Fruit fly (Drosophila melanogaster) whole organism, embryonic: ENCODE measurements around the gene SMC5.

ENCODE experiments used
- CG10366 ChIP-seq: fragments of 200-800 bp; sonication (Bioruptor generic); IDR thresholded peaks from 2 replicates; pipeline ENCODE4 v1.3.6; 2022; ENCODE audit warnings: missing biosample characterization, missing genetic modification characterization
- CG10543 ChIP-seq: fragments of 200-800 bp; sonication (Bioruptor generic); optimal IDR thresholded peaks from 3 replicates; lab custom pipeline; 2017; ENCODE audit warnings: missing biosample characterization, mild to moderate bottlenecking, missing genetic modification characterization, moderate library complexity
- CG10979 ChIP-seq: fragments of 200-800 bp; sonication (Bioruptor generic); optimal IDR thresholded peaks from 2 replicates; lab custom pipeline; 2018; ENCODE audit warnings: missing biosample characterization, mild to moderate bottlenecking, missing genetic modification characterization, moderate library complexity
- CG12769 ChIP-seq: fragments of 200-800 bp; sonication (Bioruptor generic); optimal IDR thresholded peaks from 2 replicates; lab custom pipeline; 2019; ENCODE audit warnings: missing biosample characterization, mild to moderate bottlenecking, missing genetic modification characterization, moderate library complexity
- CG13287 ChIP-seq: fragments of 200-800 bp; sonication (Bioruptor generic); IDR thresholded peaks from 2 replicates; pipeline ENCODE4 v1.3.6; 2022; ENCODE audit warnings: missing biosample characterization, missing genetic modification characterization; ENCODE audit not compliant: partially characterized antibody
- CG14710 ChIP-seq: fragments of 200-800 bp; sonication (Bioruptor generic); optimal IDR thresholded peaks from 3 replicates; lab custom pipeline; 2019; ENCODE audit warnings: missing biosample characterization, mild to moderate bottlenecking, missing genetic modification characterization, moderate library complexity
- CG15269 ChIP-seq: fragments of 200-800 bp; sonication (Bioruptor generic); optimal IDR thresholded peaks from 2 replicates; lab custom pipeline; 2018; ENCODE audit warnings: missing biosample characterization, mild to moderate bottlenecking, missing genetic modification characterization, moderate library complexity
- CG17802 ChIP-seq: fragments of 200-800 bp; sonication (Bioruptor generic); optimal IDR thresholded peaks from 2 replicates; lab custom pipeline; 2018; ENCODE audit warnings: missing biosample characterization, mild to moderate bottlenecking, missing genetic modification characterization, moderate library complexity
- CG17829 ChIP-seq: fragments of 200-800 bp; optimal IDR thresholded peaks from 2 replicates; lab custom pipeline; 2019; ENCODE audit warnings: missing biosample characterization, mild to moderate bottlenecking, missing genetic modification characterization, moderate library complexity
- CG2129 ChIP-seq: fragments of 200-800 bp; sonication (Bioruptor generic); IDR thresholded peaks from 2 replicates; pipeline ENCODE4 v1.3.6; 2022; ENCODE audit warnings: missing biosample characterization, missing genetic modification characterization; ENCODE audit not compliant: partially characterized antibody
- CG32767 ChIP-seq: fragments of 200-800 bp; sonication (Bioruptor generic); IDR thresholded peaks from 2 replicates; pipeline ENCODE4 v1.3.6; 2022; ENCODE audit warnings: missing biosample characterization, missing genetic modification characterization
- CG3281 ChIP-seq: fragments of 200-800 bp; sonication (Bioruptor generic); optimal IDR thresholded peaks from 3 replicates; lab custom pipeline; 2017; ENCODE audit warnings: missing biosample characterization, mild to moderate bottlenecking, missing genetic modification characterization
- CG4854 ChIP-seq: fragments of 200-800 bp; sonication (Bioruptor generic); optimal IDR thresholded peaks from 2 replicates; lab custom pipeline; 2016; ENCODE audit warnings: missing biosample characterization, missing genetic modification characterization, inconsistent platforms
- CG6175 ChIP-seq: fragments of 200-800 bp; sonication (Bioruptor generic); IDR thresholded peaks from 3 replicates; pipeline ENCODE4 v1.3.6; 2022; ENCODE audit warnings: missing biosample characterization, missing genetic modification characterization
- CG8281 ChIP-seq: fragments of 200-800 bp; sonication (Bioruptor generic); optimal IDR thresholded peaks from 2 replicates; lab custom pipeline; 2018; ENCODE audit warnings: missing biosample characterization, mild to moderate bottlenecking, missing genetic modification characterization, moderate library complexity
- Dbx ChIP-seq: fragments of 200-800 bp; sonication (Bioruptor generic); IDR thresholded peaks from 3 replicates; pipeline ENCODE4 v1.3.6; 2022; ENCODE audit warnings: missing biosample characterization, missing genetic modification characterization
- Deaf1 ChIP-seq: fragments of 200-800 bp; optimal IDR thresholded peaks from 3 replicates; lab custom pipeline; 2019; ENCODE audit warnings: missing biosample characterization, mild to moderate bottlenecking, missing genetic modification characterization, moderate library complexity
- Doc3 ChIP-seq: fragments of 200-800 bp; sonication (Bioruptor generic); IDR thresholded peaks from 3 replicates; pipeline ENCODE4 v1.3.6; 2022; ENCODE audit warnings: missing biosample characterization, missing genetic modification characterization; ENCODE audit not compliant: partially characterized antibody
- Ets97D ChIP-seq: fragments of 200-800 bp; sonication (Bioruptor generic); optimal IDR thresholded peaks from 3 replicates; lab custom pipeline; 2016; ENCODE audit warnings: missing biosample characterization, missing genetic modification characterization
- Fer3 ChIP-seq: fragments of 200-800 bp; sonication (Bioruptor generic); optimal IDR thresholded peaks from 2 replicates; lab custom pipeline; 2018; ENCODE audit warnings: missing biosample characterization, mild to moderate bottlenecking, missing genetic modification characterization, moderate library complexity
- Hr51 ChIP-seq, 2 experiments: fragments of 200-800 bp; sonication (Bioruptor generic); optimal IDR thresholded peaks; 2 replicates in 1 of 2; 3 replicates in 1 of 2; lab custom pipeline; 2016 to 2018; ENCODE audit warnings: missing biosample characterization in 2 of 2, missing genetic modification characterization in 2 of 2, mild to moderate bottlenecking in 1 of 2, moderate library complexity in 1 of 2
- Mes4 ChIP-seq: fragments of 200-800 bp; sonication (Bioruptor generic); optimal IDR thresholded peaks from 2 replicates; lab custom pipeline; 2016; ENCODE audit warnings: missing biosample characterization, missing genetic modification characterization
- Nf-YC ChIP-seq: fragments of 200-800 bp; optimal IDR thresholded peaks from 3 replicates; lab custom pipeline; 2019; ENCODE audit warnings: missing biosample characterization, mild to moderate bottlenecking, missing genetic modification characterization, moderate library complexity
- Poxn ChIP-seq: fragments of 200-800 bp; sonication (Bioruptor generic); IDR thresholded peaks from 2 replicates; pipeline ENCODE4 v1.3.6; 2022; ENCODE audit warnings: missing biosample characterization, missing genetic modification characterization
- Side ChIP-seq: fragments of 200-800 bp; sonication (Bioruptor generic); optimal IDR thresholded peaks from 2 replicates; lab custom pipeline; 2016; ENCODE audit warnings: missing biosample characterization, missing genetic modification characterization
- Taf1 ChIP-seq: fragments of 200-800 bp; sonication (Bioruptor generic); IDR thresholded peaks from 2 replicates; pipeline ENCODE4 v1.3.6; 2022; ENCODE audit warnings: missing biosample characterization, missing genetic modification characterization
- Trl ChIP-seq, 3 experiments: fragments of >200 bp in 2 of 3; fragments of 200-800 bp in 1 of 3; sonication (Bioruptor generic) in 1 of 3; optimal IDR thresholded peaks; 2 replicates in 1 of 3; 3 replicates in 2 of 3; lab custom pipeline; 2016 to 2017; ENCODE audit warnings: missing biosample characterization in 1 of 3, missing genetic modification characterization in 1 of 3
- amos ChIP-seq: fragments of 200-800 bp; sonication (Bioruptor generic); IDR thresholded peaks from 2 replicates; pipeline ENCODE4 v1.3.6; 2022; ENCODE audit warnings: missing biosample characterization, missing genetic modification characterization; ENCODE audit not compliant: partially characterized antibody
- aop ChIP-seq: fragments of 200-800 bp; sonication (Bioruptor generic); IDR thresholded peaks from 2 replicates; pipeline ENCODE4 v1.3.6; 2022; ENCODE audit warnings: missing biosample characterization, missing genetic modification characterization
- ato ChIP-seq: fragments of 200-800 bp; sonication (Bioruptor generic); IDR thresholded peaks from 2 replicates; pipeline ENCODE4 v1.3.6; 2022; ENCODE audit warnings: missing biosample characterization, missing genetic modification characterization; ENCODE audit not compliant: partially characterized antibody
- btn ChIP-seq: fragments of 200-800 bp; sonication (Bioruptor generic); optimal IDR thresholded peaks from 2 replicates; lab custom pipeline; 2016; ENCODE audit warnings: missing biosample characterization, missing genetic modification characterization
- cad ChIP-seq: fragments of >200 bp; optimal IDR thresholded peaks from 2 replicates; lab custom pipeline; 2017; ENCODE audit warnings: missing biosample characterization, missing genetic modification characterization
- ci ChIP-seq: fragments of 200-800 bp; sonication (Bioruptor generic); IDR thresholded peaks from 3 replicates; pipeline ENCODE4 v1.3.6; 2022; ENCODE audit warnings: missing biosample characterization, missing genetic modification characterization
- danr ChIP-seq: fragments of 200-800 bp; sonication (Bioruptor generic); IDR thresholded peaks from 2 replicates; pipeline ENCODE4 v1.3.6; 2022; ENCODE audit warnings: missing biosample characterization, missing genetic modification characterization
- dati ChIP-seq: fragments of 200-800 bp; sonication (Bioruptor generic); IDR thresholded peaks from 2 replicates; pipeline ENCODE4 v1.3.6; 2022; ENCODE audit warnings: missing biosample characterization, missing genetic modification characterization
- disco-r ChIP-seq: fragments of 200-800 bp; sonication (Bioruptor generic); optimal IDR thresholded peaks from 2 replicates; lab custom pipeline; 2016; ENCODE audit warnings: missing biosample characterization, missing genetic modification characterization
- gsb ChIP-seq: fragments of 200-800 bp; sonication (Bioruptor generic); IDR thresholded peaks from 2 replicates; pipeline ENCODE4 v1.3.6; 2022; ENCODE audit warnings: missing biosample characterization, missing genetic modification characterization
- gsb-n ChIP-seq: fragments of 200-800 bp; sonication (Bioruptor generic); optimal IDR thresholded peaks from 3 replicates; lab custom pipeline; 2018; ENCODE audit warnings: missing biosample characterization, mild to moderate bottlenecking, missing genetic modification characterization
- row ChIP-seq: fragments of 200-800 bp; sonication (Bioruptor generic); IDR thresholded peaks from 3 replicates; pipeline ENCODE4 v1.3.6; 2022; ENCODE audit warnings: missing biosample characterization, missing genetic modification characterization
- salm ChIP-seq: fragments of 200-800 bp; sonication (Bioruptor generic); optimal IDR thresholded peaks from 2 replicates; lab custom pipeline; 2018; ENCODE audit warnings: missing biosample characterization, mild to moderate bottlenecking, missing genetic modification characterization
- sens-2 ChIP-seq: fragments of 200-800 bp; sonication (Bioruptor generic); IDR thresholded peaks from 2 replicates; pipeline ENCODE4 v1.3.6; 2022; ENCODE audit warnings: missing biosample characterization, missing genetic modification characterization
- slbo ChIP-seq: fragments of 200-800 bp; sonication (Bioruptor generic); IDR thresholded peaks from 2 replicates; pipeline ENCODE4 v1.3.6; 2022; ENCODE audit warnings: missing biosample characterization, missing genetic modification characterization
- ssp ChIP-seq: fragments of 200-800 bp; sonication (Bioruptor generic); IDR thresholded peaks from 2 replicates; pipeline ENCODE4 v1.3.6; 2022; ENCODE audit warnings: missing biosample characterization, missing genetic modification characterization
- tin ChIP-seq: fragments of 200-800 bp; sonication (Bioruptor generic); optimal IDR thresholded peaks from 3 replicates; lab custom pipeline; 2016; ENCODE audit warnings: missing biosample characterization, missing genetic modification characterization
- tio ChIP-seq: fragments of 200-800 bp; sonication (Bioruptor generic); optimal IDR thresholded peaks from 2 replicates; lab custom pipeline; 2017; ENCODE audit warnings: missing biosample characterization, missing genetic modification characterization, inconsistent platforms
- yki ChIP-seq: fragments of >200 bp; optimal IDR thresholded peaks from 3 replicates; lab custom pipeline; 2018

SMC5 gene

dm6 chr3L:21538893-21539244 lies 30.1 kb upstream of the SMC5 start:
- TF ChIP-seq Doc3 (GFP tag; lab: Robert Waterston, UW) (no peak), CG8281 (tag; lab: Kevin White, UChicago) (peak; percentile 90)
- TF ChIP-seq, all 482 proteins: peak for 1

dm6 chr3L:21539245-21540196 lies 29.5 kb upstream of the SMC5 start, which contains the start of the genes COX8 and VhaM9.7-b:
COX8 (minus strand) TSS chr3L:21539447.
VhaM9.7-b (plus strand) TSS chr3L:21539862.
- TF ChIP-seq Dbx (0 out of 3 replicates have a peak, but pooled peaks have one; percentile 48), CG10979 (tag; lab: Kevin White, UChicago) (peak; percentile 37), CG32767 (GFP tag; lab: Robert Waterston, UW) (no peak), CG3281 (GFP tag; lab: Kevin White, UChicago) (peak; percentile 45), CG17829 (tag; lab: Kevin White, UChicago) (peak; percentile 40), Poxn (GFP tag; lab: Robert Waterston, UW) (no peak; the same call in 1 of the 2 replicates), disco-r (GFP tag; lab: Kevin White, UChicago) (no peak), amos (peak; percentile 72), CG12769 (peak; percentile 56), salm (tag; lab: Kevin White, UChicago) (no peak), tin (peak; percentile 64), CG2129 (no peak; the same call in 1 of the 2 replicates), CG10543 (GFP tag; lab: Kevin White, UChicago) (peak; percentile 40), tio (GFP tag; lab: Kevin White, UChicago) (peak; percentile 27), CG10366 (GFP tag; lab: Robert Waterston, UW) (peak; percentile 61; the same call in 1 of the 2 replicates), gsb (GFP tag; lab: Robert Waterston, UW) (no peak), Mes4 (no peak), aop (GFP tag; lab: Robert Waterston, UW) (peak; percentile 11; the same call in 1 of the 2 replicates), CG14710 (tag; lab: Kevin White, UChicago) (peak; percentile 82), cad (GFP tag; lab: Kevin White, UChicago) (no peak), yki (lab: Kevin White, UChicago) (no peak), CG15269 (tag; lab: Kevin White, UChicago) (no peak), row (GFP tag; lab: Robert Waterston, UW) (peak; percentile 91), sens-2 (no peak), CG4854 (GFP tag; lab: Kevin White, UChicago) (no peak), Deaf1 (tag; lab: Kevin White, UChicago) (no peak), CG13287 (GFP tag; lab: Robert Waterston, UW) (peak; percentile 60), CG6175 (GFP tag; lab: Robert Waterston, UW) (no peak), gsb-n (tag; lab: Kevin White, UChicago) (no peak), Side (GFP tag; lab: Kevin White, UChicago) (no peak), Trl (optimal IDR thresholded peaks at IDR 0.05; lab: Kevin White, UChicago) (no peak), Trl (GFP tag; optimal IDR thresholded peaks at IDR 0.05; lab: Kevin White, UChicago) (peak; percentile 70), dati (GFP tag; lab: Robert Waterston, UW) (no peak), danr (GFP tag; lab: Robert Waterston, UW) (no peak), btn (GFP tag; lab: Kevin White, UChicago) (no peak), Taf1 (GFP tag; lab: Robert Waterston, UW) (peak; percentile 62; the same call in 1 of the 2 replicates), CG17802 (tag; lab: Kevin White, UChicago) (no peak), Hr51 (GFP tag; optimal IDR thresholded peaks at IDR 0.05; lab: Kevin White, UChicago) (peak in 1 of 2 experiments; percentile 30), ato (peak; percentile 48; the same call in 1 of the 2 replicates), Fer3 (no peak), ci (GFP tag; lab: Robert Waterston, UW) (peak; percentile 63), Nf-YC (tag; lab: Kevin White, UChicago) (peak; percentile 63), slbo (peak; percentile 80), ssp (GFP tag; lab: Robert Waterston, UW) (peak; percentile 45), Ets97D (GFP tag; lab: Kevin White, UChicago) (peak; percentile 56)
